Worm (Caenorhabditis elegans): ENCODE measurements around the gene rgs-4.
A peak's percentile ranks its signal among the peaks of the same experiment; 100 is the strongest.

Gene rgs-4

ce11 chrII:12678867-12679134 lies 24.3 kb downstream of the rgs-4 start, which contains the start of gene Y38E10A.24:
Y38E10A.24 (plus strand) TSS chrII:12679035.
- TF ChIP-seq ztf-23 (GFP tag; IDR thresholded peaks at IDR 0.05), result no peak
- no peak for TF ChIP-seq tab-1 (GFP tag; IDR thresholded peaks at IDR 0.05)
- TF ChIP-seq klf-2 (GFP tag; conservative IDR thresholded peaks at IDR 0.05), result no peak
- no peak for TF ChIP-seq cog-1 (tag; optimal IDR thresholded peaks at IDR 0.05)
- no peak for TF ChIP-seq ref-1 (GFP tag; conservative IDR thresholded peaks at IDR 0.05)
- no peak for TF ChIP-seq T22C8.4 (GFP tag; IDR thresholded peaks at IDR 0.05)
- no peak for TF ChIP-seq med-1 (GFP tag; optimal IDR thresholded peaks at IDR 0.05; ENCODE audit: insufficient read depth)
- no peak for TF ChIP-seq ztf-29 (GFP tag; IDR thresholded peaks at IDR 0.05)
- TF ChIP-seq flt-1 (GFP tag; IDR thresholded peaks at IDR 0.05), result no peak

- no peak for TF ChIP-seq cog-1 (tag; optimal IDR thresholded peaks at IDR 0.05)
- TF ChIP-seq flt-1 (GFP tag; IDR thresholded peaks at IDR 0.05), result 0 out of 2 replicates have a peak, but pooled peaks have one; percentile 57
Observed at ce11 chrII:12679635-12680034, 25.1 kb downstream of the rgs-4 start, which contains the start of the genes Y38E10A.33 and cox-10. Y38E10A.33 (minus strand) TSS chrII:12679646. cox-10 (plus strand) TSS chrII:12679954.

DNA sequence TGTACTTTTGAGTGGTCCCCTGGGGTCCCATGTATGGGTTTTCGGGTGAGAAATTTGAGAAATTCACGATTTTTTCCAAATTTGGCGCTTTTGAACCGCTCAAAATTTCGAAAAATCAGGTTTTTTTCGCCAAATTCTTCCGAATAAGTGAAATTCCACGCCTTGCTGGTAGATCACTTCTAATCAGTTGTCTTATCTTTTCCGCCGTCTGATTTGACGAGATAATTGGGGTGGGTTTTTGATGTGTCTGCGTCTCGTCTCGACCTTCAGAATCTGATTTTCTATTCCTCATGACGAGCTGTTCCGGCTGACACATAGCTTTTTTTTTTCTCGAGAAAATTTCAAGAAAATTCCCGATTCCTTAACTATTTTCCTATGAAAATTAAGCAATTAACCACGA lies 34.8 kb downstream of the rgs-4 start:
- TF ChIP-seq ztf-29 (GFP tag; IDR thresholded peaks at IDR 0.05), result no peak
- no peak for TF ChIP-seq ref-1 (GFP tag; conservative IDR thresholded peaks at IDR 0.05)
- TF ChIP-seq cog-1 (tag; optimal IDR thresholded peaks at IDR 0.05), result no peak
- no peak for TF ChIP-seq ztf-23 (GFP tag; IDR thresholded peaks at IDR 0.05)
- no peak for TF ChIP-seq flt-1 (GFP tag; IDR thresholded peaks at IDR 0.05)

DNA sequence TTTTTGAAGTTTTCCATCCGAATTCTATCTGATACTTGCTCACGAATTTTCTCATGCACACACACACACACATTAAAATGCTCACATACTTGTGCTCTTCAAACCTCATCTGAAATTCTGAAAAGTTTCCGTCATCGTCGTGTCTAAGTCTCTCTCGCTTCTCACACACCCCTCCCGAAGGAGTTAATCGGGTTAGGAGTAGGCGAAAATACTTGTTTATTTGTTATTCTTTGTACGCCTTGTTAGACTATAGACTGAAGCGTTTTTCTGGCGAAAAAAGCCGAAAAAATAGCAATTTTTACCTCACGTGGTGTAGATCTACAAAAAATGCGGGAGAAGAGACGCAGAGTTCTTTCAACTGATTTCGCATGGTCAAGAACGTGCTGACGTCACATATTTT lies 36.4 kb downstream of the rgs-4 start:
- TF ChIP-seq med-1 (GFP tag; optimal IDR thresholded peaks at IDR 0.05; ENCODE audit: insufficient read depth) (no peak), ztf-29 (GFP tag; IDR thresholded peaks at IDR 0.05) (no peak), tab-1 (GFP tag; IDR thresholded peaks at IDR 0.05) (no peak), flt-1 (GFP tag; IDR thresholded peaks at IDR 0.05) (no peak), ztf-23 (GFP tag; IDR thresholded peaks at IDR 0.05) (no peak), cog-1 (tag; optimal IDR thresholded peaks at IDR 0.05) (no peak), T22C8.4 (GFP tag; IDR thresholded peaks at IDR 0.05) (no peak)

- TF ChIP-seq tab-1 (GFP tag; IDR thresholded peaks at IDR 0.05) (no peak), ztf-29 (GFP tag; IDR thresholded peaks at IDR 0.05) (no peak), ref-1 (GFP tag; conservative IDR thresholded peaks at IDR 0.05) (no peak), cog-1 (tag; optimal IDR thresholded peaks at IDR 0.05) (no peak), med-1 (GFP tag; optimal IDR thresholded peaks at IDR 0.05; ENCODE audit: insufficient read depth) (no peak), klf-2 (GFP tag; conservative IDR thresholded peaks at IDR 0.05) (no peak), ztf-23 (GFP tag; IDR thresholded peaks at IDR 0.05) (no peak), T22C8.4 (GFP tag; IDR thresholded peaks at IDR 0.05) (no peak), flt-1 (GFP tag; IDR thresholded peaks at IDR 0.05) (no peak)
Observed at ce11 chrII:12691351-12691750, 36.8 kb downstream of the rgs-4 start.

- TF ChIP-seq flt-1 (GFP tag; IDR thresholded peaks at IDR 0.05), result no peak
- no peak for TF ChIP-seq cog-1 (tag; optimal IDR thresholded peaks at IDR 0.05)
- no peak for TF ChIP-seq tab-1 (GFP tag; IDR thresholded peaks at IDR 0.05)
- no peak for TF ChIP-seq med-1 (GFP tag; optimal IDR thresholded peaks at IDR 0.05; ENCODE audit: insufficient read depth)
- no peak for TF ChIP-seq ref-1 (GFP tag; conservative IDR thresholded peaks at IDR 0.05)
- no peak for TF ChIP-seq klf-2 (GFP tag; conservative IDR thresholded peaks at IDR 0.05)
Observed at ce11 chrII:12692694-12693093, 38.1 kb downstream of the rgs-4 start.

- TF ChIP-seq cog-1 (tag; optimal IDR thresholded peaks at IDR 0.05), result no peak
- no peak for TF ChIP-seq tab-1 (GFP tag; IDR thresholded peaks at IDR 0.05)
- no peak for TF ChIP-seq ztf-29 (GFP tag; IDR thresholded peaks at IDR 0.05)
- TF ChIP-seq ztf-23 (GFP tag; IDR thresholded peaks at IDR 0.05), result no peak
- no peak for TF ChIP-seq klf-2 (GFP tag; conservative IDR thresholded peaks at IDR 0.05)
- no peak for TF ChIP-seq flt-1 (GFP tag; IDR thresholded peaks at IDR 0.05)
- no peak for TF ChIP-seq ref-1 (GFP tag; conservative IDR thresholded peaks at IDR 0.05)
- no peak for TF ChIP-seq T22C8.4 (GFP tag; IDR thresholded peaks at IDR 0.05)
- TF ChIP-seq med-1 (GFP tag; optimal IDR thresholded peaks at IDR 0.05; ENCODE audit: insufficient read depth), result no peak
Observed at ce11 chrII:12694112-12694511, 39.6 kb downstream of the rgs-4 start, which contains the start of gene tbc-17. tbc-17 (plus strand) TSS chrII:12694412.

ce11 chrII:12696116-12696515 lies 41.6 kb downstream of the rgs-4 start:
- TF ChIP-seq cog-1 (tag; optimal IDR thresholded peaks at IDR 0.05), result no peak
- no peak for TF ChIP-seq ztf-29 (GFP tag; IDR thresholded peaks at IDR 0.05)
- TF ChIP-seq med-1 (GFP tag; optimal IDR thresholded peaks at IDR 0.05; ENCODE audit: insufficient read depth), result no peak
- TF ChIP-seq flt-1 (GFP tag; IDR thresholded peaks at IDR 0.05), result no peak
- no peak for TF ChIP-seq T22C8.4 (GFP tag; IDR thresholded peaks at IDR 0.05)
- no peak for TF ChIP-seq klf-2 (GFP tag; conservative IDR thresholded peaks at IDR 0.05)
- TF ChIP-seq ztf-23 (GFP tag; IDR thresholded peaks at IDR 0.05), result no peak

- TF ChIP-seq ztf-29 (GFP tag; IDR thresholded peaks at IDR 0.05), result no peak
- TF ChIP-seq cog-1 (tag; optimal IDR thresholded peaks at IDR 0.05), result no peak
- TF ChIP-seq med-1 (GFP tag; optimal IDR thresholded peaks at IDR 0.05; ENCODE audit: insufficient read depth), result no peak
- no peak for TF ChIP-seq T22C8.4 (GFP tag; IDR thresholded peaks at IDR 0.05)
- TF ChIP-seq klf-2 (GFP tag; conservative IDR thresholded peaks at IDR 0.05), result no peak
- TF ChIP-seq tab-1 (GFP tag; IDR thresholded peaks at IDR 0.05), result no peak
- no peak for TF ChIP-seq ref-1 (GFP tag; conservative IDR thresholded peaks at IDR 0.05)
- no peak for TF ChIP-seq ztf-23 (GFP tag; IDR thresholded peaks at IDR 0.05)
- TF ChIP-seq flt-1 (GFP tag; IDR thresholded peaks at IDR 0.05), result no peak
Observed at ce11 chrII:12711490-12711889, 56.9 kb downstream of the rgs-4 start.

DNA sequence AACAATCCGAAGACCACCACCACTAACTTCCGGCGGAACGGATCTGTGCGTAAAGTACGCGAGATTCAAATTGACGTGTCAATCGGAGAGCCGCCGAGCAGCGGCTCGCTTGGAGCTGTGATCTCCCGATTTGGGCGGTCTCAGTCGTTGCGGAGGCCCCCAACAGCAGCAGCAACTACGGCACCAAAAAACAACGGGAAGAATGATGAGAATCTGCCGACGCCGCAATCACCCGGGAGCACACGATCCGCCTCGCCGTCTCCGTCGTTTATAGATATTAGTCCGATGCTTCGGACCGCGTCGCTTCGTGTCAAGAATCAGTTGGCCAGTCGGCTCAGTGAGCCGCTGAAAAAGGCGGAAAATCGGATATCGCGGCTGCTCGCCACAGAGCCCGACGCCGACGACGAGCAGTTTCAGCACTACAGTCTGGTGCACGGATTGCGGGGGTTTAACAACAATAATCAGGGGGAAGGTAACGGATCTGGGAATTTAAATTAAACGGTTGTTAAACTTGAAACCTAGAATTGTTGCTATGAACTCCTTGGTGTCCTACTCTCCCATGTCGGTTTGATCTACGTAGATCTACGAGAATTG lies 61.3 kb downstream of the rgs-4 start:
- no peak for TF ChIP-seq med-1 (GFP tag; optimal IDR thresholded peaks at IDR 0.05; ENCODE audit: insufficient read depth)
- TF ChIP-seq ztf-29 (GFP tag; IDR thresholded peaks at IDR 0.05), result no peak
- no peak for TF ChIP-seq flt-1 (GFP tag; IDR thresholded peaks at IDR 0.05)
- TF ChIP-seq ref-1 (GFP tag; conservative IDR thresholded peaks at IDR 0.05), result no peak
- TF ChIP-seq T22C8.4 (GFP tag; IDR thresholded peaks at IDR 0.05), result no peak
- no peak for TF ChIP-seq klf-2 (GFP tag; conservative IDR thresholded peaks at IDR 0.05)
- no peak for TF ChIP-seq ztf-23 (GFP tag; IDR thresholded peaks at IDR 0.05)
- no peak for TF ChIP-seq cog-1 (tag; optimal IDR thresholded peaks at IDR 0.05)
- TF ChIP-seq tab-1 (GFP tag; IDR thresholded peaks at IDR 0.05), result no peak
